Fruit fly (Drosophila melanogaster) Kc167 (cell line): ENCODE results near the gene holn1.

ENCODE experiments used
- Myc ChIP-seq: fragments of >200 bp; optimal IDR thresholded peaks from 2 replicates; lab custom pipeline; 2017; ENCODE audit warnings: missing external identifiers
- Sin3A ChIP-seq: fragments of >200 bp; optimal IDR thresholded peaks from 2 replicates; lab custom pipeline; 2018; ENCODE audit warnings: missing external identifiers
- h ChIP-seq: fragments of >200 bp; optimal IDR thresholded peaks from 3 replicates; lab custom pipeline; 2018; ENCODE audit warnings: missing external identifiers
- insv ChIP-seq: fragments of >200 bp; optimal IDR thresholded peaks from 3 replicates; lab custom pipeline; 2018; ENCODE audit warnings: missing external identifiers
- psq ChIP-seq: fragments of >200 bp; optimal IDR thresholded peaks from 2 replicates; lab custom pipeline; 2017; ENCODE audit warnings: missing external identifiers
- ttk ChIP-seq: sonication (Bioruptor generic); optimal IDR thresholded peaks from 2 replicates; lab custom pipeline; 2017; ENCODE audit warnings: missing external identifiers

- TF ChIP-seq psq: no peak
- no peak for TF ChIP-seq Myc (lab: Kevin White, UChicago)
- TF ChIP-seq insv (lab: Kevin White, UChicago): no peak
- TF ChIP-seq Sin3A (lab: Kevin White, UChicago): no peak
- TF ChIP-seq ttk (lab: Kevin White, UChicago): no peak
- no peak for TF ChIP-seq h (lab: Kevin White, UChicago)
Observed at dm6 chr2L:10457191-10457899, 21.6 kb downstream of the holn1 start, which contains the start of the genes LManI and LManII.
